Worm (Caenorhabditis elegans) whole organism, midembryonic: ENCODE results near the gene glp-1.

Source experiments
- T22C8.4 ChIP-seq: fragments of 200-800 bp; sonication (Bioruptor generic); IDR thresholded peaks from 2 replicates; pipeline ENCODE4 v1.3.6; 2022; ENCODE audit warnings: missing genetic modification characterization, missing compliant biosample characterization
- cog-1 ChIP-seq: sonication (generic microtip); optimal IDR thresholded peaks from 2 replicates; lab custom pipeline; 2016; ENCODE audit warnings: missing genetic modification characterization, missing compliant biosample characterization
- flt-1 ChIP-seq: fragments of 200-800 bp; sonication (Bioruptor generic); IDR thresholded peaks from 2 replicates; pipeline ENCODE4 v1.3.6; 2022; ENCODE audit warnings: missing genetic modification characterization, missing compliant biosample characterization
- klf-2 ChIP-seq: fragments of 200-800 bp; sonication (Bioruptor generic); conservative IDR thresholded peaks from 2 replicates; pipeline ENCODE4 v1.3.6; 2022; ENCODE audit warnings: missing genetic modification reagents, missing genetic modification characterization, missing compliant biosample characterization
- med-1 ChIP-seq: sonication (generic microtip); optimal IDR thresholded peaks from 2 replicates; lab custom pipeline; 2017; ENCODE audit warnings: missing genetic modification characterization, mild to moderate bottlenecking, missing compliant biosample characterization, antibody characterized with exemption, missing genetic modification reagents; ENCODE audit not compliant: insufficient read depth
- ref-1 ChIP-seq: fragments of 200-800 bp; sonication (Bioruptor generic); conservative IDR thresholded peaks from 2 replicates; pipeline ENCODE4 v1.3.6; 2022; ENCODE audit warnings: missing genetic modification reagents, missing genetic modification characterization, missing compliant biosample characterization
- ztf-23 ChIP-seq: fragments of 200-800 bp; sonication (Bioruptor generic); IDR thresholded peaks from 2 replicates; pipeline ENCODE4 v1.3.6; 2022; ENCODE audit warnings: missing genetic modification reagents, missing genetic modification characterization, missing compliant biosample characterization
- ztf-29 ChIP-seq: fragments of 200-800 bp; sonication (Bioruptor generic); IDR thresholded peaks from 2 replicates; pipeline ENCODE4 v1.3.6; 2022; ENCODE audit warnings: missing genetic modification reagents, missing genetic modification characterization, missing compliant biosample characterization

- TF ChIP-seq ztf-23 (no peak), ztf-29 (no peak), med-1 (no peak), flt-1 (GFP tag; lab: Robert Waterston, UW) (no peak), cog-1 (tag; lab: Kevin White, UChicago) (no peak), klf-2 (GFP tag; lab: Robert Waterston, UW) (no peak), ref-1 (no peak), T22C8.4 (GFP tag; lab: Robert Waterston, UW) (no peak)
Measured at ce11 chrIII:9118314-9118850, 26.3 kb downstream of the glp-1 start, which contains the start of gene grl-11.
